1 worm cellular context compared by ENCODE assay signal in the genomic region with DNA sequence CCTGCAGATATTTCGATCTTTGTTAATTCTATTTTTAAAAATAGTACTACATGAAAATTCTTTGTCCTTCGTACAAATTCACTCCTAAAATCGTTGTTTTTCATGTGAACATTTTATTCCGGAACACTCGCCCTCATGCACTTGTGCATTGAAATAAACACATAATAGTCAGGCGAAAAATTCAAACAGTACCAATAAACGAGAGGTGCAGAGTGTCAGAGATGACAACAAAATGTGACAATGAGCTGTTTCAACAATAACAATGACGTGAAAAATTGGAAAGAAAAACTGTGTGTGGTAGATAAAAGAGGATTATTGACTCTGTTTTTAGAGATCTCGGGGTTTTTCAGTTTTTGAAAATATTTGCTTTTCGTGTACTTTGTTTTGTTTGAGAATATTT.
A peak's percentile ranks its signal among the peaks of the same experiment; 100 is the strongest.
TF ChIP-seq lines count a peak whose summit lies in the region.

A gene (minus strand): TSS at position 228 of the 400 bp plus-strand sequence.

TF ChIP-seq in whole organism, L4 larva, 104 proteins besides CTCF, POLR2A, EP300 and RAD21 (continued from another document):
- TF ChIP-seq lin-1 (GFP tag; IDR thresholded peaks at IDR 0.05; lab: Robert Waterston, UW) (no peak), D1046.2 (GFP tag; IDR thresholded peaks at IDR 0.05; lab: Robert Waterston, UW) (no peak), hmg-1.1 (GFP tag; IDR thresholded peaks at IDR 0.05; lab: Robert Waterston, UW) (no peak), aha-1 (tag; lab: Kevin White, UChicago) (no peak), php-3 (GFP tag; IDR thresholded peaks at IDR 0.05; lab: Robert Waterston, UW) (no peak), nhr-41 (GFP tag; IDR thresholded peaks at IDR 0.05; lab: Robert Waterston, UW) (no peak), nhr-77 (tag; optimal IDR thresholded peaks at IDR 0.05; lab: Kevin White, UChicago) (peak; percentile 55), nhr-111 (GFP tag; optimal IDR thresholded peaks at IDR 0.05; lab: Kevin White, UChicago) (no peak), ceh-44 (GFP tag; IDR thresholded peaks at IDR 0.05; lab: Robert Waterston, UW) (no peak), snpc-4 (tag; optimal IDR thresholded peaks at IDR 0.05; lab: Kevin White, UChicago) (no peak), duxl-1 (tag; optimal IDR thresholded peaks at IDR 0.05; lab: Kevin White, UChicago; ENCODE audit: poor library complexity) (no peak), ceh-20 (GFP tag; IDR thresholded peaks at IDR 0.05; lab: Robert Waterston, UW) (no peak)
